Fruit fly (Drosophila melanogaster): ENCODE measurements around the gene CG16749.

dm6 chr3R:9355195-9355594 lies 23.5 kb upstream of the CG16749 start, which contains the start of gene CG43675:
- no peak for TF ChIP-seq tj (GFP tag; optimal IDR thresholded peaks at IDR 0.05)
- TF ChIP-seq CG33017 (tag; optimal IDR thresholded peaks at IDR 0.05) = no peak
- no peak for TF ChIP-seq CG7045 (GFP tag; optimal IDR thresholded peaks at IDR 0.05)
- TF ChIP-seq bab1 (GFP tag; optimal IDR thresholded peaks at IDR 0.05) = no peak
- no peak for TF ChIP-seq Hr96 (GFP tag; optimal IDR thresholded peaks at IDR 0.05)
- TF ChIP-seq pad (GFP tag; optimal IDR thresholded peaks at IDR 0.05) = no peak
- TF ChIP-seq CG5204 (GFP tag; optimal IDR thresholded peaks at IDR 0.05) = no peak
